Fruit fly (Drosophila melanogaster) S2 (cell line): ENCODE measurements around the gene CCAP.

ENCODE experiments used
- CG8478 ChIP-seq: fragments of >200 bp; optimal IDR thresholded peaks from 2 replicates; lab custom pipeline; 2018
- CTCF ChIP-seq, 2 experiments: fragments of >200 bp; optimal IDR thresholded peaks; 2 replicates each; lab custom pipeline; 2018

DNA sequence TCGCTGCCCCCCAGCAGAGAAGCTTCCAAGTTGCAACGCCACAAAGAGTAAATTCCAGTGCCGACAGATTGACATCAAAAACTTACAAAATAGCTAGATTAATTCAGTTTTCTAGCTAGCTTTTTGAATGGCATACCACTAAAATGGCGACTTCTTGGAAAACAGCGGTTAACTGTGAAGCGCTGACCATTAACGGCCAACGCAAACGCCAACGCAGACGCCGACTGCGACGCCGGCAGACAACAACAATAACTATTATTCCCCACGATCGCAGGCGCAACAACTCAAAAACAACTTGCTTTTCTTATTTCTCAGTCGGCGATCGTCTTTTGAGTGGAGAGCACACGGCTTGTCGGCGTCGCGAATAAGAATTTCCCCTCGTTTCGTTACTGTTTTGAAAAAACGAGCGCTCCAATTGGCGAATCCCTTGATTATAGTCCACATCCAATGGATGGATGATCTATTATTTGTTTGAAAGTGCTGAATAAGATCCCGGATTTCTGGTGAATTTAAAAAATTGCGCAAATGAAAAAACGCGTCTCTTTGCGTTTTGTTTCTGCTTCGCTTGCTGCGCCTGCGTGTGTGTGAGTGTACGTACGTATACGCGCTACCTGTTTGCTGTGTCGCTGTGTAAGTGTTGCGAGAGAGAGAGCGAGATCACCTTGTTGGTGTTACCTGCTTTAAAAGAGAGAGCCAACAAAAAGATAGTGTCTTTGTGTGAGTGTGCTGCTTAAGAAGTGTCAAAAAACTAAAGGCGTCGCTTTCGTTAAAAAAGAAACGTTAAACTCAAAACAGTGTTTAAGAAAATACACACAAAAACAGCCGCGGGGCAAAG, 35.2 kb downstream of the CCAP start:
- no peak for TF ChIP-seq CG8478
- no peak for TF ChIP-seq CTCF (optimal IDR thresholded peaks at IDR 0.05; lab: Kevin White, UChicago)
